Fruit fly (Drosophila melanogaster) whole organism, embryonic: ENCODE measurements around the gene CG6283.

Experiments used
- Atf3 ChIP-seq: fragments of 200-800 bp; sonication (Bioruptor generic); optimal IDR thresholded peaks from 3 replicates; lab custom pipeline; 2016; ENCODE audit warnings: missing biosample characterization, missing genetic modification characterization
- CG10267 ChIP-seq: fragments of 200-800 bp; sonication (Bioruptor generic); optimal IDR thresholded peaks from 2 replicates; lab custom pipeline; 2018; ENCODE audit warnings: missing biosample characterization, mild to moderate bottlenecking, missing genetic modification characterization, moderate library complexity
- CG10274 ChIP-seq: fragments of 200-800 bp; sonication (Bioruptor generic); optimal IDR thresholded peaks from 3 replicates; lab custom pipeline; 2017; ENCODE audit warnings: missing biosample characterization, mild to moderate bottlenecking, missing genetic modification characterization
- CG11093 ChIP-seq: fragments of 200-800 bp; sonication (Bioruptor generic); IDR thresholded peaks from 3 replicates; pipeline ENCODE4 v1.3.6; 2022; ENCODE audit warnings: missing biosample characterization, missing genetic modification characterization
- CG12659 ChIP-seq: fragments of 200-800 bp; sonication (Bioruptor generic); optimal IDR thresholded peaks from 3 replicates; lab custom pipeline; 2017; ENCODE audit warnings: mild to moderate bottlenecking, missing biosample characterization, missing genetic modification reagents, missing genetic modification characterization
- CG13775 ChIP-seq: fragments of 200-800 bp; sonication (Bioruptor generic); optimal IDR thresholded peaks from 3 replicates; lab custom pipeline; 2017; ENCODE audit warnings: missing biosample characterization, mild to moderate bottlenecking, missing genetic modification characterization
- CG1832 ChIP-seq: fragments of 200-800 bp; sonication (Bioruptor generic); optimal IDR thresholded peaks from 2 replicates; lab custom pipeline; 2017; ENCODE audit warnings: missing biosample characterization, mild to moderate bottlenecking, missing genetic modification characterization, inconsistent platforms
- CG2712 ChIP-seq: fragments of 200-800 bp; optimal IDR thresholded peaks from 3 replicates; lab custom pipeline; 2019; ENCODE audit warnings: missing biosample characterization, mild to moderate bottlenecking, missing genetic modification characterization, moderate library complexity
- CG30403 ChIP-seq: fragments of 200-800 bp; sonication (Bioruptor generic); optimal IDR thresholded peaks from 3 replicates; lab custom pipeline; 2016; ENCODE audit warnings: missing biosample characterization, missing genetic modification characterization
- CG3065 ChIP-seq: fragments of 200-800 bp; sonication (Bioruptor generic); optimal IDR thresholded peaks from 2 replicates; lab custom pipeline; 2016; ENCODE audit warnings: missing biosample characterization, missing genetic modification characterization
- CG3163 ChIP-seq: fragments of 200-800 bp; sonication (Bioruptor generic); optimal IDR thresholded peaks from 3 replicates; lab custom pipeline; 2016; ENCODE audit warnings: missing biosample characterization, missing genetic modification characterization
- CG32767 ChIP-seq: fragments of 200-800 bp; sonication (Bioruptor generic); IDR thresholded peaks from 2 replicates; pipeline ENCODE4 v1.3.6; 2022; ENCODE audit warnings: missing biosample characterization, missing genetic modification characterization
- CG4820 ChIP-seq: fragments of 200-800 bp; sonication (Bioruptor generic); optimal IDR thresholded peaks from 3 replicates; lab custom pipeline; 2016; ENCODE audit warnings: missing biosample characterization, missing genetic modification characterization
- CG6813 ChIP-seq: fragments of 200-800 bp; sonication (Bioruptor generic); optimal IDR thresholded peaks from 2 replicates; lab custom pipeline; 2017; ENCODE audit warnings: missing biosample characterization, missing genetic modification characterization, mild to moderate bottlenecking, moderate library complexity, missing genetic modification reagents
- CG7928 ChIP-seq: fragments of 200-800 bp; sonication (Bioruptor generic); optimal IDR thresholded peaks from 2 replicates; lab custom pipeline; 2017; ENCODE audit warnings: missing biosample characterization, mild to moderate bottlenecking, missing genetic modification characterization
- D ChIP-seq, 2 experiments: fragments of 200-800 bp in 1 of 2; fragments of >200 bp in 1 of 2; sonication (Bioruptor generic) in 1 of 2; optimal IDR thresholded peaks; 2 replicates in 1 of 2; 3 replicates in 1 of 2; lab custom pipeline; 2017; ENCODE audit warnings: mild to moderate bottlenecking in 1 of 2, missing biosample characterization in 1 of 2, missing genetic modification characterization in 1 of 2, missing genetic modification reagents in 1 of 2
- Doc2 ChIP-seq: fragments of 200-800 bp; sonication (Bioruptor generic); IDR thresholded peaks from 2 replicates; pipeline ENCODE4 v1.3.6; 2022; ENCODE audit warnings: missing biosample characterization, missing genetic modification characterization
- Drgx ChIP-seq: fragments of 200-800 bp; sonication (Bioruptor generic); IDR thresholded peaks from 2 replicates; pipeline ENCODE4 v1.3.6; 2022; ENCODE audit warnings: missing biosample characterization, missing genetic modification characterization
- E2f2 ChIP-seq: fragments of 200-800 bp; sonication (Bioruptor generic); IDR thresholded peaks from 2 replicates; pipeline ENCODE4 v1.3.6; 2022; ENCODE audit warnings: missing biosample characterization, missing genetic modification characterization
- Ets65A ChIP-seq: fragments of 200-800 bp; sonication (Bioruptor generic); peaks from one replicate; lab custom pipeline; 2016; ENCODE audit warnings: missing biosample characterization, missing genetic modification characterization
- HLH54F ChIP-seq: fragments of 200-800 bp; sonication (Bioruptor generic); optimal IDR thresholded peaks from 3 replicates; lab custom pipeline; 2016; ENCODE audit warnings: missing biosample characterization, missing genetic modification characterization
- HmgZ ChIP-seq: fragments of 200-800 bp; sonication (Bioruptor generic); optimal IDR thresholded peaks from 2 replicates; lab custom pipeline; 2018; ENCODE audit warnings: missing biosample characterization, mild to moderate bottlenecking, missing genetic modification characterization
- Hsf ChIP-seq: fragments of 200-800 bp; sonication (Bioruptor generic); optimal IDR thresholded peaks from 3 replicates; lab custom pipeline; 2016; ENCODE audit warnings: missing biosample characterization, missing genetic modification characterization
- Optix ChIP-seq: fragments of 200-800 bp; sonication (Bioruptor generic); IDR thresholded peaks from 3 replicates; pipeline ENCODE4 v1.3.6; 2022; ENCODE audit warnings: missing biosample characterization, missing genetic modification characterization
- Scr ChIP-seq: fragments of 200-800 bp; sonication (Bioruptor generic); IDR thresholded peaks from 2 replicates; pipeline ENCODE4 v1.3.6; 2022; ENCODE audit warnings: missing biosample characterization, missing genetic modification characterization; ENCODE audit not compliant: partially characterized antibody
- Stat92E ChIP-seq, 3 experiments: fragments of >200 bp in 2 of 3; fragments of 200-800 bp in 1 of 3; sonication (Bioruptor generic) in 1 of 3; optimal IDR thresholded peaks; 2 replicates each; lab custom pipeline; 2017 to 2019; ENCODE audit warnings: missing biosample characterization in 3 of 3, missing genetic modification characterization in 3 of 3, mild to moderate bottlenecking in 1 of 3, moderate library complexity in 1 of 3
- al ChIP-seq: fragments of 200-800 bp; sonication (Bioruptor generic); IDR thresholded peaks from 2 replicates; pipeline ENCODE4 v1.3.6; 2022; ENCODE audit warnings: missing biosample characterization, missing genetic modification characterization
- ap ChIP-seq: fragments of 200-800 bp; sonication (Bioruptor generic); IDR thresholded peaks from 2 replicates; pipeline ENCODE4 v1.3.6; 2022; ENCODE audit warnings: missing biosample characterization, missing genetic modification characterization
- cas ChIP-seq: fragments of 200-800 bp; sonication (Bioruptor generic); IDR thresholded peaks from 2 replicates; pipeline ENCODE4 v1.3.6; 2022; ENCODE audit warnings: missing biosample characterization, missing genetic modification characterization
- ci ChIP-seq: fragments of 200-800 bp; sonication (Bioruptor generic); IDR thresholded peaks from 3 replicates; pipeline ENCODE4 v1.3.6; 2022; ENCODE audit warnings: missing biosample characterization, missing genetic modification characterization
- crp ChIP-seq, 2 experiments: fragments of 200-800 bp; sonication (Bioruptor generic); optimal IDR thresholded peaks; 2 replicates in 1 of 2; 3 replicates in 1 of 2; lab custom pipeline; 2017; ENCODE audit warnings: missing biosample characterization in 2 of 2, missing genetic modification characterization in 2 of 2, mild to moderate bottlenecking in 1 of 2, moderate library complexity in 1 of 2
- dysf ChIP-seq: fragments of 200-800 bp; sonication (Bioruptor generic); IDR thresholded peaks from 3 replicates; pipeline ENCODE4 v1.3.6; 2022; ENCODE audit warnings: missing biosample characterization, missing genetic modification characterization
- gsb-n ChIP-seq: fragments of 200-800 bp; sonication (Bioruptor generic); optimal IDR thresholded peaks from 3 replicates; lab custom pipeline; 2018; ENCODE audit warnings: missing biosample characterization, mild to moderate bottlenecking, missing genetic modification characterization
- hb ChIP-seq: fragments of 200-800 bp; sonication (Bioruptor generic); IDR thresholded peaks from 3 replicates; pipeline ENCODE4 v1.3.6; 2022; ENCODE audit warnings: missing biosample characterization, missing genetic modification characterization; ENCODE audit not compliant: partially characterized antibody
- lab ChIP-seq: fragments of 200-800 bp; sonication (Bioruptor generic); optimal IDR thresholded peaks from 3 replicates; lab custom pipeline; 2017; ENCODE audit warnings: missing biosample characterization, missing genetic modification characterization, mild to moderate bottlenecking, moderate library complexity, missing genetic modification reagents
- lbe ChIP-seq: fragments of 200-800 bp; sonication (Bioruptor generic); optimal IDR thresholded peaks from 2 replicates; lab custom pipeline; 2016; ENCODE audit warnings: missing biosample characterization, mild to moderate bottlenecking, missing genetic modification characterization
- nerfin-1 ChIP-seq: fragments of 200-800 bp; sonication (Bioruptor generic); optimal IDR thresholded peaks from 3 replicates; lab custom pipeline; 2019; ENCODE audit warnings: missing biosample characterization, mild to moderate bottlenecking, missing genetic modification characterization, moderate library complexity
- nmo ChIP-seq: fragments of 200-800 bp; sonication (Bioruptor generic); optimal IDR thresholded peaks from 2 replicates; lab custom pipeline; 2018; ENCODE audit warnings: missing biosample characterization, mild to moderate bottlenecking, missing genetic modification characterization, moderate library complexity
- pfk ChIP-seq: fragments of 200-800 bp; sonication (Bioruptor generic); optimal IDR thresholded peaks from 2 replicates; lab custom pipeline; 2018; ENCODE audit warnings: missing biosample characterization, mild to moderate bottlenecking, missing genetic modification characterization, moderate library complexity
- pnt ChIP-seq: fragments of 200-800 bp; sonication (Bioruptor generic); optimal IDR thresholded peaks from 3 replicates; lab custom pipeline; 2016; ENCODE audit warnings: missing biosample characterization, missing genetic modification characterization
- pum ChIP-seq: fragments of 200-800 bp; sonication (Bioruptor generic); optimal IDR thresholded peaks from 2 replicates; lab custom pipeline; 2016; ENCODE audit warnings: missing biosample characterization, missing genetic modification characterization
- ranshi ChIP-seq: fragments of 200-800 bp; sonication (Bioruptor generic); IDR thresholded peaks from 2 replicates; pipeline ENCODE4 v1.3.6; 2022; ENCODE audit warnings: missing biosample characterization, missing genetic modification characterization
- schlank ChIP-seq: fragments of 200-800 bp; sonication (Bioruptor generic); optimal IDR thresholded peaks from 2 replicates; lab custom pipeline; 2018; ENCODE audit warnings: missing biosample characterization, mild to moderate bottlenecking, missing genetic modification characterization
- sd ChIP-seq: fragments of 200-800 bp; sonication (Bioruptor generic); optimal IDR thresholded peaks from 3 replicates; lab custom pipeline; 2018; ENCODE audit warnings: missing biosample characterization, mild to moderate bottlenecking, missing genetic modification characterization, moderate library complexity
- sisA ChIP-seq: fragments of 200-800 bp; sonication (Bioruptor generic); IDR thresholded peaks from 2 replicates; pipeline ENCODE4 v1.3.6; 2022; ENCODE audit warnings: missing biosample characterization, missing genetic modification characterization
- sob ChIP-seq: fragments of 200-800 bp; sonication (Bioruptor generic); IDR thresholded peaks from 2 replicates; pipeline ENCODE4 v1.3.6; 2022; ENCODE audit warnings: missing biosample characterization, missing genetic modification characterization
- vfl ChIP-seq: fragments of 200-800 bp; sonication (Bioruptor generic); optimal IDR thresholded peaks from 2 replicates; lab custom pipeline; 2016; ENCODE audit warnings: missing biosample characterization, missing genetic modification characterization
- wdn ChIP-seq: fragments of 200-800 bp; sonication (Bioruptor generic); IDR thresholded peaks from 2 replicates; pipeline ENCODE4 v1.3.6; 2022; ENCODE audit warnings: missing biosample characterization, missing genetic modification characterization

The CG6283 gene

DNA sequence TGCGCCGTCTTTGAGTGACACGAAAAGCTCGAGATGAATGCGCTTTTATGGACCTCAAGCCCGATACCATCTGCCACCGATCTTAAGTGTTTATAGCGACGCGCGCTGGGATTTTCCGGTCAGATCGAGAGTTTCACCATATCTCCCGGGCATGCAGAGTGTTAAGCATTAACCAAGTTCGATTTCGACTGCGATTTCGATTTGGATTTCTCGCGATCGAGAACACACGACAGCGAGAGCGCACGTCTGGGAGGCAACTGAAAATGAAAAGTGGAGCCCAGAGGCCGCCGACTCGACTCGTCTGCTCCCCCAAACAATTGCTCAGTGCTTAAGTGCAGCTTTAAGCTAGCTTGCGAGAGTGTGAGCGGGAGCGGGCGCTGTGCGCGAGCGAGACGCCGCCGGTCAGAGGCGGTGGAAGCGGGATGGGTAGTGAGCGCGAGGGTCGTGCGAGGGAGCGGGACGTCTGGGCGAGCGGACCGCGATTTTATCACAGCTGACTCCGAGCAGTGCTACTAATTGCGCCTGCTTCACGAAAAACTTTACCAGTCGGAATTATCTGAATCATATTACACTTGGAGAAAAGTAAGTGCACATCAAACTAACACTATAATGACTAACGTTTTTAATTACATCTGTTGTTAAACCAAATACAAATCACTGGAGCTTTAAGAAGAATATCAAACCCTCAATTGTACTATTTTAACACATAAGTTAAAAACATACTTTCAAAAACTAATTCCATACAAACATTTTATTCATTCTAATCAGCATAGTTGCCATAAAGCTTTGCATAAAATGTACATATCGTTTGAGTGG lies 48.8 kb upstream of the CG6283 start, which contains the start of gene spz (continued):
- 0 out of 2 replicates have a peak, but pooled peaks have one; percentile 6 for TF ChIP-seq al (GFP tag; lab: Robert Waterston, UW)
- TF ChIP-seq sob (GFP tag; lab: Robert Waterston, UW) = peak; percentile 51; the same call in 1 of the 2 replicates
- TF ChIP-seq CG3163 = no peak
- TF ChIP-seq CG2712 = no peak

DNA sequence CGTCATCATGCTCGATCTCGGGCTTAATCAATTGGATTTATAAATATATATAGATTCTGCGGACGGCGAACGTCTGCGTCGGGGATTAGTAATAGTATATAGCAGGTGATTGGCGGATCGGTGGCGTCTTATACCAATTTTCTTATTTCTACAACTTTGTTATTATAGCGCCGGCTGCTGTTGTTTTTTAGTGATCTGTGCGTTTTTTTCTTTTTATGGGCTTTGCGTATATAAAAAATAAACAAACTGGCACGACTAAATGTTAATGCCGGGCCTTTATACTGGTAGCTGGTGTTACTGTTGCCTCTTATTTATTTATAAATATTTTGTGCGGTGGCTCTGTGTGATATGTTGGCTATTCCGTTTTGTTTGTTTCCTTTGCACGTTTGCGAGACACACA lies 48.0 kb upstream of the CG6283 start:
- TF ChIP-seq crp (GFP tag; optimal IDR thresholded peaks at IDR 0.05; lab: Kevin White, UChicago) (no peak), dysf (GFP tag; lab: Robert Waterston, UW) (peak; percentile 23; the same call in 1 of the 3 replicates), CG6813 (GFP tag; lab: Kevin White, UChicago) (no peak), CG32767 (GFP tag; lab: Robert Waterston, UW) (no peak), Atf3 (GFP tag; lab: Kevin White, UChicago) (no peak), CG4820 (no peak), CG12659 (GFP tag; lab: Kevin White, UChicago) (no peak), ranshi (GFP tag; lab: Robert Waterston, UW) (no peak), lbe (GFP tag; lab: Kevin White, UChicago) (no peak), vfl (GFP tag; lab: Kevin White, UChicago) (no peak), pnt (GFP tag; lab: Kevin White, UChicago) (no peak), Doc2 (GFP tag; lab: Robert Waterston, UW) (no peak), CG11093 (GFP tag; lab: Robert Waterston, UW) (no peak), D (optimal IDR thresholded peaks at IDR 0.05; lab: Kevin White, UChicago) (no peak), D (GFP tag; optimal IDR thresholded peaks at IDR 0.05; lab: Kevin White, UChicago) (no peak), HmgZ (no peak), Stat92E (GFP tag; optimal IDR thresholded peaks at IDR 0.05; lab: Kevin White, UChicago) (no peak), nmo (GFP tag; lab: Kevin White, UChicago) (no peak), wdn (GFP tag; lab: Robert Waterston, UW) (no peak), sisA (GFP tag; lab: Robert Waterston, UW) (no peak), Optix (no peak), CG3065 (no peak), hb (GFP tag; lab: Robert Waterston, UW) (no peak), ci (0 out of 3 replicates have a peak, but pooled peaks have one; percentile 11), Ets65A (no peak), sd (no peak), pum (no peak), CG10274 (GFP tag; lab: Kevin White, UChicago) (peak; percentile 51), gsb-n (no peak), cas (no peak), Scr (GFP tag; lab: Robert Waterston, UW) (no peak), Hsf (GFP tag; lab: Kevin White, UChicago) (no peak), CG13775 (GFP tag; lab: Kevin White, UChicago) (no peak), Drgx (peak; percentile 12; the same call in 1 of the 2 replicates), CG10267 (no peak), schlank (tag; lab: Kevin White, UChicago) (no peak), nerfin-1 (no peak), CG30403 (GFP tag; lab: Kevin White, UChicago) (no peak), pfk (GFP tag; lab: Kevin White, UChicago) (no peak), ap (GFP tag; lab: Robert Waterston, UW) (no peak), CG1832 (no peak), HLH54F (no peak), CG7928 (GFP tag; lab: Kevin White, UChicago) (no peak), E2f2 (GFP tag; lab: Robert Waterston, UW) (no peak), lab (GFP tag; lab: Kevin White, UChicago) (peak; percentile 2)
